Fruit fly (Drosophila melanogaster): Measurements from ENCODE around the gene Lkr.

The Lkr gene

dm6 chr3L:5511959-5512358, 17.2 kb downstream of the Lkr start (continued):
- TF ChIP-seq br (optimal IDR thresholded peaks at IDR 0.05) (no peak), CG11085 (GFP tag; IDR thresholded peaks at IDR 0.05) (peak; percentile 83; the same call in 1 of the 2 replicates), CG6813 (GFP tag; optimal IDR thresholded peaks at IDR 0.05) (peak; percentile 94), CG10654 (GFP tag; optimal IDR thresholded peaks at IDR 0.05) (peak; percentile 87), CG11560 (tag; IDR thresholded peaks at IDR 0.05) (0 out of 3 replicates have a peak, but pooled peaks have one; percentile 40), ato (GFP tag; IDR thresholded peaks at IDR 0.05; ENCODE audit: partially characterized antibody) (0 out of 2 replicates have a peak, but pooled peaks have one; percentile 12), schlank (tag; optimal IDR thresholded peaks at IDR 0.05) (peak; percentile 88), zf30C (GFP tag; optimal IDR thresholded peaks at IDR 0.05) (no peak), bcd (GFP tag; optimal IDR thresholded peaks at IDR 0.05) (peak; percentile 95), Lpt (GFP tag; optimal IDR thresholded peaks at IDR 0.05) (no peak), wdn (GFP tag; IDR thresholded peaks at IDR 0.05) (peak; percentile 56), tin (GFP tag; optimal IDR thresholded peaks at IDR 0.05) (peak; percentile 76), wor (GFP tag; IDR thresholded peaks at IDR 0.05) (no peak), dpn (GFP tag; optimal IDR thresholded peaks at IDR 0.05) (peak; percentile 65 to 91), CG6254 (GFP tag; optimal IDR thresholded peaks at IDR 0.05) (no peak), CG2889 (GFP tag; IDR thresholded peaks at IDR 0.05) (no peak), rib (GFP tag; IDR thresholded peaks at IDR 0.05) (no peak; the same call in 1 of the 2 replicates), Doc2 (GFP tag; IDR thresholded peaks at IDR 0.05) (no peak), CG10959 (GFP tag; IDR thresholded peaks at IDR 0.05) (peak; percentile 40; the same call in 1 of the 2 replicates), CG5953 (GFP tag; IDR thresholded peaks at IDR 0.05) (peak; percentile 83), cwo (GFP tag; optimal IDR thresholded peaks at IDR 0.05) (peak; percentile 56), Sox100B (GFP tag; optimal IDR thresholded peaks at IDR 0.05) (peak; percentile 72), CG33557 (GFP tag; optimal IDR thresholded peaks at IDR 0.05) (peak; percentile 57), Myb (GFP tag; optimal IDR thresholded peaks at IDR 0.05) (peak; percentile 65), vnd (GFP tag; IDR thresholded peaks at IDR 0.05; ENCODE audit: partially characterized antibody) (no peak), CG14441 (GFP tag; IDR thresholded peaks at IDR 0.05) (peak; percentile 82), Dll (GFP tag; IDR thresholded peaks at IDR 0.05; ENCODE audit: partially characterized antibody) (no peak), Rx (GFP tag; IDR thresholded peaks at IDR 0.05) (peak; percentile 87), CG4404 (GFP tag; IDR thresholded peaks at IDR 0.05) (peak; percentile 27; the same call in 1 of the 2 replicates), gcm2 (GFP tag; optimal IDR thresholded peaks at IDR 0.05) (peak; percentile 83), Mrtf (GFP tag; IDR thresholded peaks at IDR 0.05) (peak; percentile 60; the same call in 2 of the 3 replicates), ara (GFP tag; IDR thresholded peaks at IDR 0.05) (peak; percentile 57), CG11398 (GFP tag; optimal IDR thresholded peaks at IDR 0.05) (peak; percentile 82), CG2129 (GFP tag; IDR thresholded peaks at IDR 0.05; ENCODE audit: partially characterized antibody) (no peak), CG16779 (GFP tag; IDR thresholded peaks at IDR 0.05) (peak; percentile 51; the same call in 1 of the 2 replicates), CG16863 (GFP tag; optimal IDR thresholded peaks at IDR 0.05) (peak; percentile 76), chif (GFP tag; optimal IDR thresholded peaks at IDR 0.05) (peak; percentile 61 to 91), Med (GFP tag) (peak; percentile 100), CG9817 (tag; optimal IDR thresholded peaks at IDR 0.05) (peak; percentile 87), CG6175 (GFP tag; IDR thresholded peaks at IDR 0.05) (peak; percentile 83; the same call in 2 of the 3 replicates), GATAe (GFP tag; conservative IDR thresholded peaks at IDR 0.05) (peak; percentile 32; the same call in 1 of the 2 replicates), Drgx (GFP tag; IDR thresholded peaks at IDR 0.05) (no peak), HLH54F (GFP tag; optimal IDR thresholded peaks at IDR 0.05) (peak; percentile 81), grau (tag; optimal IDR thresholded peaks at IDR 0.05) (peak; percentile 81), Oli (tag; optimal IDR thresholded peaks at IDR 0.05) (peak; percentile 79), twi (tag; optimal IDR thresholded peaks at IDR 0.05) (peak; percentile 68), sim (GFP tag; IDR thresholded peaks at IDR 0.05) (0 out of 2 replicates have a peak, but pooled peaks have one; percentile 18), Ets65A (GFP tag) (peak; percentile 99), pfk (GFP tag; optimal IDR thresholded peaks at IDR 0.05) (peak; percentile 90), CG34376 (GFP tag; optimal IDR thresholded peaks at IDR 0.05) (peak; percentile 94), CG32532 (GFP tag; IDR thresholded peaks at IDR 0.05) (peak; percentile 91)

Measured in whole organism, embryonic.